Fruit fly (Drosophila melanogaster): ENCODE measurements around the gene CG45116.

The CG45116 gene

DNA sequence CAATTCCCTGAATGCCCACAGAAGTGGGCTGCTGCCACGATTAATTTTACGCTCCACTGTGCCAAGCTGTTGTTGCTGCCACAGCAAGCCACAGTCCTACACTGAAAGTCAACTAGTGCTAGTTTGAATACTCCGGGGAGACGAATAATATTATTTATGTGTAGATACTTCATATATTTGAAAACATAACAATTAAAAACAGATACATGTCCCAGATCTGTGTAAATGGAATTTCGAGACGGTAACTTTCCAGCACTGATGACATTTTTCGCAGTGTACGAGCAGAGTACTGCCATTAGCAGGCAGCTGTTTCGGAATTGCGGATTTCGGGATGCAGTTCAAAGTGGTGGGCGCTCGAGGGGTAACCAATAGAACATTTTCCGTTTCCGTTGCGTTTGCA lies 34.1 kb upstream of the CG45116 start (continued):
- TF ChIP-seq CG13775 (GFP tag; optimal IDR thresholded peaks at IDR 0.05): peak; percentile 3
- TF ChIP-seq CG6175 (GFP tag; IDR thresholded peaks at IDR 0.05): no peak
- 0 out of 3 replicates have a peak, but pooled peaks have one; percentile 24 for TF ChIP-seq H15 (GFP tag; IDR thresholded peaks at IDR 0.05)
- no peak for TF ChIP-seq CG2199 (GFP tag; IDR thresholded peaks at IDR 0.05)
- TF ChIP-seq Nf-YC (tag; optimal IDR thresholded peaks at IDR 0.05): no peak
- peak; percentile 13; the same call in 1 of the 2 replicates for TF ChIP-seq Ada2b (GFP tag; IDR thresholded peaks at IDR 0.05)
- TF ChIP-seq Sox102F (GFP tag; optimal IDR thresholded peaks at IDR 0.05): peak; percentile 21
- TF ChIP-seq Mrtf (GFP tag; IDR thresholded peaks at IDR 0.05): no peak
- TF ChIP-seq CG11504 (tag; optimal IDR thresholded peaks at IDR 0.05): peak; percentile 53
- TF ChIP-seq sens-2 (GFP tag; IDR thresholded peaks at IDR 0.05): 0 out of 2 replicates have a peak, but pooled peaks have one; percentile 23
- no peak for TF ChIP-seq hbn (GFP tag; IDR thresholded peaks at IDR 0.05; ENCODE audit: partially characterized antibody)
- no peak for TF ChIP-seq CG14014 (GFP tag; IDR thresholded peaks at IDR 0.05)
- TF ChIP-seq emc (GFP tag; optimal IDR thresholded peaks at IDR 0.05): no peak
- peak; percentile 41 for TF ChIP-seq ind (GFP tag; optimal IDR thresholded peaks at IDR 0.05)
- TF ChIP-seq Lhr (GFP tag; optimal IDR thresholded peaks at IDR 0.05): no peak
- TF ChIP-seq crp (GFP tag; optimal IDR thresholded peaks at IDR 0.05): no peak
- peak; percentile 49 for TF ChIP-seq slbo (GFP tag; IDR thresholded peaks at IDR 0.05)
- peak; percentile 7 for TF ChIP-seq CG12071 (GFP tag; optimal IDR thresholded peaks at IDR 0.05)
- TF ChIP-seq Meics (GFP tag; optimal IDR thresholded peaks at IDR 0.05): no peak
- TF ChIP-seq gt (GFP tag; IDR thresholded peaks at IDR 0.05): no peak
- peak; percentile 25 for TF ChIP-seq fd96Cb (tag; optimal IDR thresholded peaks at IDR 0.05)
- peak; percentile 42 for TF ChIP-seq CG2678 (tag; optimal IDR thresholded peaks at IDR 0.05)
- TF ChIP-seq Stat92E (GFP tag; optimal IDR thresholded peaks at IDR 0.05): no peak
- TF ChIP-seq CG7271 (tag; optimal IDR thresholded peaks at IDR 0.05): no peak
- peak; percentile 13; the same call in 1 of the 2 replicates for TF ChIP-seq stc (GFP tag; IDR thresholded peaks at IDR 0.05)
- TF ChIP-seq CG32772 (GFP tag; IDR thresholded peaks at IDR 0.05): no peak
- no peak for TF ChIP-seq CG31388 (GFP tag; optimal IDR thresholded peaks at IDR 0.05)
- TF ChIP-seq CG17359 (tag; optimal IDR thresholded peaks at IDR 0.05): peak; percentile 43
- TF ChIP-seq CG6683 (GFP tag; optimal IDR thresholded peaks at IDR 0.05): no peak
- peak in 1 of 2 experiments; percentile 4 for TF ChIP-seq chif (GFP tag; optimal IDR thresholded peaks at IDR 0.05)
- no peak for TF ChIP-seq CG15479 (GFP tag; optimal IDR thresholded peaks at IDR 0.05)
- no peak for TF ChIP-seq ERR (GFP tag; optimal IDR thresholded peaks at IDR 0.05)
- no peak for TF ChIP-seq CG14050 (GFP tag; IDR thresholded peaks at IDR 0.05)
- TF ChIP-seq CG12391 (tag; optimal IDR thresholded peaks at IDR 0.05): no peak
- no peak for TF ChIP-seq lbe (GFP tag; optimal IDR thresholded peaks at IDR 0.05)
- TF ChIP-seq pita (GFP tag; optimal IDR thresholded peaks at IDR 0.05): no peak
- 0 out of 2 replicates have a peak, but pooled peaks have one; percentile 17 for TF ChIP-seq HLH3B (GFP tag; IDR thresholded peaks at IDR 0.05)
- TF ChIP-seq CG8765 (GFP tag; IDR thresholded peaks at IDR 0.05): peak; percentile 24; the same call in 1 of the 2 replicates
- TF ChIP-seq Spps (tag; optimal IDR thresholded peaks at IDR 0.05): no peak
- no peak for TF ChIP-seq Hmx (GFP tag; optimal IDR thresholded peaks at IDR 0.05)
- TF ChIP-seq CG3407 (GFP tag; optimal IDR thresholded peaks at IDR 0.05): no peak
- TF ChIP-seq cad (GFP tag; optimal IDR thresholded peaks at IDR 0.05): no peak
- TF ChIP-seq Dbx (GFP tag; IDR thresholded peaks at IDR 0.05): no peak
- TF ChIP-seq jumu (GFP tag; optimal IDR thresholded peaks at IDR 0.05): no peak
- no peak for TF ChIP-seq Sry-δ (GFP tag; optimal IDR thresholded peaks at IDR 0.05)
- peak; percentile 3 for TF ChIP-seq org-1 (GFP tag; optimal IDR thresholded peaks at IDR 0.05)
- no peak for TF ChIP-seq Ets97D (GFP tag; optimal IDR thresholded peaks at IDR 0.05)
- peak; percentile 55; the same call in 1 of the 3 replicates for TF ChIP-seq zfh1 (GFP tag; IDR thresholded peaks at IDR 0.05)
- TF ChIP-seq CG10267 (tag; optimal IDR thresholded peaks at IDR 0.05): no peak
- TF ChIP-seq ATbp (GFP tag; optimal IDR thresholded peaks at IDR 0.05): no peak
